Worm (Caenorhabditis elegans) whole organism, midembryonic: Measurements from ENCODE around the gene ttr-13.

Experiments used
- cog-1 ChIP-seq: sonication (generic microtip); optimal IDR thresholded peaks from 2 replicates; lab custom pipeline; 2016; ENCODE audit warnings: missing genetic modification characterization, missing compliant biosample characterization
- flt-1 ChIP-seq: fragments of 200-800 bp; sonication (Bioruptor generic); IDR thresholded peaks from 2 replicates; pipeline ENCODE4 v1.3.6; 2022; ENCODE audit warnings: missing genetic modification characterization, missing compliant biosample characterization
- ref-1 ChIP-seq: fragments of 200-800 bp; sonication (Bioruptor generic); conservative IDR thresholded peaks from 2 replicates; pipeline ENCODE4 v1.3.6; 2022; ENCODE audit warnings: missing genetic modification reagents, missing genetic modification characterization, missing compliant biosample characterization

ce11 chrV:20660025-20660424, 23.3 kb upstream of the ttr-13 start, which contains the start of gene W01F3.2:
- TF ChIP-seq cog-1 (tag; lab: Kevin White, UChicago) (no peak), ref-1 (GFP tag; lab: Robert Waterston, UW) (no peak), flt-1 (no peak)
